Worm (Caenorhabditis elegans) whole organism, L3 larva: ENCODE results near the gene C49A9.6.

Experiments used
- aly-2 ChIP-seq: fragments of 150-350 bp; optimal IDR thresholded peaks from 2 replicates; lab custom pipeline; 2014; ENCODE audit warnings: missing biosample characterization, missing genetic modification characterization
- ceh-16 ChIP-seq: sonication (generic microtip); optimal IDR thresholded peaks from 2 replicates; lab custom pipeline; 2017; ENCODE audit warnings: missing biosample characterization, missing genetic modification characterization
- nfya-1 ChIP-seq: sonication (generic microtip); optimal IDR thresholded peaks from 2 replicates; lab custom pipeline; 2017; ENCODE audit warnings: missing genetic modification characterization, mild to moderate bottlenecking, missing compliant biosample characterization, antibody characterized with exemption, moderate library complexity; ENCODE audit not compliant: insufficient read depth
- nhr-11 ChIP-seq: fragments of 150-350 bp; optimal IDR thresholded peaks from 2 replicates; lab custom pipeline; 2014; ENCODE audit warnings: missing biosample characterization, missing genetic modification characterization
- unc-39 ChIP-seq: sonication (generic microtip); optimal IDR thresholded peaks from 4 replicates; lab custom pipeline; 2017; ENCODE audit warnings: missing biosample characterization, missing genetic modification characterization
- unc-62 ChIP-seq: fragments of 150-350 bp; sonication (generic microtip); optimal IDR thresholded peaks from 4 replicates; lab custom pipeline; 2014; ENCODE audit warnings: missing biosample characterization, missing genetic modification reagents, missing genetic modification characterization

DNA sequence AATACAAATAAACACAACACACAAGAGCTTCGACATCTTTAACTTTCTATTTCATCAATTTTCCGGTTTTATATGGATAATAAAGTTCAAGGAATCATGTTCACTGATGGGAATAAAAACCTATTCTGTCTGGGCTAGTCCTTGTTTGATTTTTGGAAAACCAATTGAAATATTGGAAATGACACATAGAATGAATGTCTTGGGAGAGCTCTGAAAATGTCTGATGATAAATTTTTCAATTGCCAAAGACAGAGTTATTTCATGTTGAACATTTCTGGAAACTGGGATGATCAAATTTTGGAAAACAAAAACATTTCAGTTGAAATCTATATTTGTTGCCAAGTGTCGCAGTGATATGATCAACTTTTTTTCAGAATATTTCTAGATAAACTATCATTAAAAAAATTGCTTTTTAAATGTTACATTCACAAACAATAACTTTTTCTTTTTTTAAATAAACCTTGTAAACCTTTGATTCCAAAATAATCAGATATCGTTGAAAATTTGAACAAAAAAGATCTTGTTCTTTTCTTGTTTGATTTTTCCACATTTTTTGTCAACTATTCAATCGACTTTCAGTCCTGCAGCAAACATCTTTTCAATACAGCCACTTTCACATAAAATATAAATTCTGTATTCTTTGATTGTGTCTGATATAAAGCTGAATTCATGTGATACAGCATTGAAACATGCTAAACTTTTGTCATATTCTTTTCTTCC, 26.9 kb downstream of the C49A9.6 start, which contains the start of the genes F58F9.6 and F58F9.8:
- TF ChIP-seq aly-2 (tag; lab: Kevin White, UChicago) = no peak
- no peak for TF ChIP-seq ceh-16 (tag; lab: Kevin White, UChicago)
- TF ChIP-seq unc-62 (GFP tag; lab: Kevin White, UChicago) = no peak
- TF ChIP-seq nfya-1 = no peak
- TF ChIP-seq nhr-11 (tag; lab: Kevin White, UChicago) = no peak
- no peak for TF ChIP-seq unc-39
